Worm (Caenorhabditis elegans) whole organism, L1 larva: ENCODE measurements around the gene F28B4.3.

Source experiments
- ama-1 ChIP-seq: fragments of 150-350 bp; optimal IDR thresholded peaks from 2 replicates; lab custom pipeline; 2014
- blmp-1 ChIP-seq: fragments of 150-350 bp; optimal IDR thresholded peaks from 2 replicates; lab custom pipeline; 2014; ENCODE audit warnings: missing biosample characterization, missing genetic modification characterization
- mep-1 ChIP-seq: fragments of 150-350 bp; optimal IDR thresholded peaks from 2 replicates; lab custom pipeline; 2014; ENCODE audit warnings: missing biosample characterization, missing genetic modification characterization
- pqm-1 ChIP-seq: sonication (generic microtip); optimal IDR thresholded peaks from 3 replicates; lab custom pipeline; 2017; ENCODE audit warnings: missing biosample characterization, missing genetic modification characterization
- snpc-4 ChIP-seq: fragments of 150-350 bp; optimal IDR thresholded peaks from 2 replicates; lab custom pipeline; 2014; ENCODE audit warnings: missing biosample characterization, missing genetic modification characterization
- unc-62 ChIP-seq: fragments of 150-350 bp; optimal IDR thresholded peaks from 2 replicates; lab custom pipeline; 2014; ENCODE audit warnings: missing biosample characterization, missing genetic modification reagents, missing genetic modification characterization

DNA sequence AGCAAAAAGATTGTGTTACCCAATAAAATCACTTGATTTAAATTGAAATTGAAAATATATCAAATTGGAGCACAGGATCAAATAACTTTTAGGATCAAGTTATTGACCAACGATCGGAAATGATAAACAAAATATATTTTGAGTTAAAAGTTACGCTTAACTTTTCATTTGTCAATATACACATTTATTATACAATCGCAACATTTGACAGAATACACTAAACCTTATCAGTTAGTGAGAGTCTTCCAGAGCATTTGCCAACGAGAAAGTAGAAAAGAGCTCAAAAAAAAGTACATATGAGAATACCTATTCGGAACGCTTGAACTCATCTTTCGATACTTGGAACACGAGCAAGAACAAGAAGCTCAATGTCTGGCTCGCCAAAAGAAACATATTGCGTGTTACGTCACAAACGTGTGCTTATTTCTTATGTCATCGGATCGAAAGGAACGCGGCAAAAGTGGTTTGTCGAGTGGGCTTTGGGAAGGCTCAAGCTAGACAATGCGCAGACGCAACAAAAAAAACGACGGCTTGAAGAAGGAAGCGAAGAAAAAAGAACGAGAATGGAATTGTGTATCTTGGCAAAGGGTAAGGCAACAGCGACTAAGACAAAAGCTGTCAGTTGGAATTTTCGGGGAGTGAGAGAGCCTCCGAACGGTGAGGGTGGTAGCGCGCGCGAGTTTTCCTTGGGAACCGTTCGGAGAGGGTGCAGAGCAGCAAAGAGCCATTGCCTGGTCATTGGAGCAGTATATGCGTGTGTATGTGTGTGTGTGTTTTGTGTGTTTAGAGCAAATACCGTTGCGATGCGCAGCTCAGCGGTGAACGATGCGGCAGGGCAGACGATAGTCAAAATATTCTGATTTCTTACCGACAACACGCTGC lies 8.6 kb downstream of the F28B4.3 start:
- TF ChIP-seq mep-1 (tag; lab: Kevin White, UChicago) = no peak
- TF ChIP-seq ama-1 (lab: Kevin White, UChicago) = no peak
- no peak for TF ChIP-seq snpc-4 (tag; lab: Kevin White, UChicago)
- TF ChIP-seq unc-62 (GFP tag; lab: Kevin White, UChicago) = no peak
- TF ChIP-seq pqm-1 (tag; lab: Kevin White, UChicago) = no peak
- no peak for TF ChIP-seq blmp-1 (tag; lab: Kevin White, UChicago)
